Worm (Caenorhabditis elegans) whole organism, dauer: ENCODE results near the gene clec-254.

Source experiments
- unc-62 ChIP-seq: sonication (generic microtip); optimal IDR thresholded peaks from 2 replicates; lab custom pipeline; 2017; ENCODE audit warnings: missing biosample characterization, missing genetic modification reagents, missing genetic modification characterization

The clec-254 gene

DNA sequence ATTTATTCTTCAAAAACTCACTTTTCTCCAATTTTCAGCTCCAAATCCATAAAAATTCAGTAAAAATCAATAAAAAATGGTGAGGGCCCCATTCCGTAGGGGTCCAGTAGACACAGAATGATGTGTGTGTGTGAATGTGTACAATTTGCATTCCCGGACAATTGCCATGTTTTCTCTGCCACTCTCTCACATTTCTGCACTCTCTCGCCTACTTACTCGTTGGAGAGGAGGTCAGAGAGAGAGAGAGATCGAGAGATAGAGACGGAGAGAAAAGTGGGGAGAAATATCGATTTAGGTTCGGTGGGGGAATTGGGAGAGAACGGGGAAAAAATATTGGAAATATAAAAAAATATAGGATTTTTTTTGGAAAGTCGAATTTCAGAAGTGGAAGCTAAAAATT lies 30.6 kb downstream of the clec-254 start:
- no peak for TF ChIP-seq unc-62 (GFP tag; lab: Kevin White, UChicago)

DNA sequence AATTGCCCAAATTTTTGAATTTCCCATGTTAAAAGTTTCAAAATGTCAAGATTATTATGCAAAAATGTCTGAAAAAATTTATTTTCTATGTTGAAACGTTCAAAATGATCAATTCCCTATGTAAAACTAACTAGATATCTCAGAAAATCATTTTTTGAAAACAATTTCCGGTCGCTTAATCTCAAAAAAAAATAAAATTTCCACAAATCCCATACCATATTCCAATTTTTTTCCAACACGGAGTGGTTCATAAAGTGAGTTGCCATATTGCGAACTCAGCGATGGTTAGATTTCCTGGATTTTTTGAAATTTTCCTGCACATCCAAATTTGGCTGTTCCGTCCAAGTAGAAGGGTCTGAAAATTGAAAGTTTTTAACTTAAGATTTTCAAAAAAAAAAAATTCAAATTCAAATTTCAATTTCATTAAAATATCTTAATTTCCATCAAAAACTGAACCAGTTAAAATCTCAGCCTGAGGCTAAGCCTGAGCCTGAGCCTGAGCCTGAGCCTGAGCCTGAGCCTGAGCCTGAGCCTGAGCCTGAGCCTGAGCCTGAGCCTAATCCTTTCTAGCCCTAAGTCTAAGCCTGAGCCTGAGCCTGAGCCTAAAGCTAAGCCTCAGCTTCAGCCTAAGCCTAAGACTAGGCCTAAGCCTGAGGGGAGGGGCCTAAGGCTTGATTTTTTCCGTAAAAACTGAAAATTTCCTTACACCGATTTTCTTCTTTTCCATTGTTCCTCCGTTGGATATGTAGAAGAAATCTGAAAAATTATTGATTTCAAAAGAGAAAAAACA lies 31.5 kb downstream of the clec-254 start:
- no peak for TF ChIP-seq unc-62 (GFP tag; lab: Kevin White, UChicago)

DNA sequence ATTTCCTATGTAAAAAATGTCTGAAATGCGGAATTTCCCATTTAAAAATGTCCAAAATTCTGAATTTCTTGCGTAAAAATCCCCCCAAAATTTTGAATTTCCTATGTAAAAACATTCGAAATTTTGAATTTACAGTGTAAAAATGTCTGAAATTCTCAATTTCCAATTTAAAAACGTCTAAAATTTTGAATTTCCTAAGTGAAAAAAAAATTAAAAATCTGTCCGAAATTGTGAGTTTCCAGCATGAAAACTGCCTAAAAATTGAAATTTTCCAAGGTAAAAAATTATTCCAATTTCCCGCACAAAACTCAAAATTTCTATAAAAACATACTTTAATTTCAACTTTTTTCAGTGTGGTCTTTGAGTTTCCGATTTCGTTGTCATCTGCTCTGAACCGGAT lies 32.4 kb downstream of the clec-254 start:
- TF ChIP-seq unc-62 (GFP tag; lab: Kevin White, UChicago): no peak

DNA sequence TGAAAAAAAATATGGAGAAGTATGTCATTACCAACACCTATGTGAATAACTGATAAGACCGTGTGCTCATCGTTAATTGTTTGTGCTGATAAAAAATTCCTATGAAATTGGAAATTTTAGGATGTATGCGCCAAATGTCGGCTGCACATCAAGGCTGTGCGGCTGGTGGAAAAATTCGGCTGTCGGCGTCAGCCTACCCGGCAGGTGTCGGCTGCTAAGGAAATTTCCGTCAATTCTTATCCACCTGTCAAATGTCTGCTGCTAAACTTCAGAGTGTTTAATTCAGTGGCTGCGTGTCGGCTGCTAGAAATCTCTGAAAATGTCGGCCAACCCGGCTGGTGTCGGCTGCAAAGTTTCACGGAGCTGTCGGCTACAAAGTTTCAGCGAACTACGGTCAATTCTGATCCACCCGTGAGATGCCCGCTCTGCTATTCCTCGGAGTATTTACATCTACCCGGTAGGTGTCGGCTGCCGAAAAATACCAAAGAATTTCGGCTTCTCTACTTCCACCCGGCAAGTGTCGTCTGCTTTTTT lies 34.2 kb downstream of the clec-254 start, which contains the start of gene Y17D7C.2:
TSS of gene Y17D7C.2 (minus strand) at position 32 of the 534 bp plus-strand sequence.
- no peak for TF ChIP-seq unc-62 (GFP tag; lab: Kevin White, UChicago)

DNA sequence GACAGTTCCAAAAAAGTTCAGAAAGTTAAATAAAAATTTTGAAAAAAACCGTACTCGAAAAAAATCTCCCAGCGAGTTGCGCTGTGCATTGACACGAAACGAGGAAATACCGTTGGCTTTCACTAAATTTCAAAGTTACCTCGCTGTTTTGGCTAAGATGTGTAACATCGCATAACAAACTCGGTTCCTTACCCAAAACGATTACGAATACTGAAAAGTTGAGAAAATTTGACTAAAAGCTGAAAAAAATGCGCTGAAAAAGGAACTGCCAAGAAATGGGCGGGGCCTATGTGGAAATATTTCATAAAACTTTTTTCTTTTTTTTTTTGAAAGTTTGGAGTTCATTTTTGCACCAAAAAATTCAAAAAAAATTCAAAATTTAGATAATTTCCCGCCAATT lies 34.8 kb downstream of the clec-254 start:
- no peak for TF ChIP-seq unc-62 (GFP tag; lab: Kevin White, UChicago)

DNA sequence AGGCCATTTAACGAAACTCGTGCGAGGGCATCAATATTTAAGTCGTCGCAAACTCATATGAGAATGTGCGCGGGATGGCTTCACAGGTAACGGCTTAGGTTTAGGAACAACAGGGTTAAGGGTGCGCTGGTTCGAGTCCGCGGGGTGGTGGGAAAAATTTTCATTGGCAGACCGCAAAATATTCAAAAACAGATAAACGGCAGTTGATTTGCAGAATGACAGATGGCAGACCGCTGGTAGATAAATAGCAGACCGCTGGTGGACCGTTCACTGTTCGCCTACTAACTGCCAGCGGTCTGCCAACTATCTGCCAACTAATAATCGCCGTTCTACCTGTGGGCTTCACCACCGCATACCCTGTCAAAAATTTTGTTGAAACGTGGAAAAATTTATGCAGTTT lies 42.1 kb downstream of the clec-254 start:
- no peak for TF ChIP-seq unc-62 (GFP tag; lab: Kevin White, UChicago)

DNA sequence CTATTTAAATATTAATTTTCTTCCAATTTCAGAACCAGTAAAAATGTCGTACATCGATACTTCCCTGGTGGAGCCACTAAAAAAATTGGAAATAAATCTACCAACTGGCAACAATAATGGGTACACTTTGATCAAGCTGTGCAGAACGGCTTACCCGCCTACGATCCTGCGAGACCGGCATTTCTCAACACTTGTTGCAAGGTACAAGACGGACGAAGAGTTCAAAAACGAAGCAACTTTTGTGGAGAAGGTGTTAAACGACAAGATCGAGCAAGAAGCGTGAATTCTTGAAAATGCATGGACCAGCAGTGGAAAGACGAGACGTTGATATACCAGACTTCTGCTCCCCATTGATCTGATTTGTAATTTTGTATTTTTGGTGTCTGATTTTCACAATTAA lies 42.9 kb downstream of the clec-254 start:
- no peak for TF ChIP-seq unc-62 (GFP tag; lab: Kevin White, UChicago)

DNA sequence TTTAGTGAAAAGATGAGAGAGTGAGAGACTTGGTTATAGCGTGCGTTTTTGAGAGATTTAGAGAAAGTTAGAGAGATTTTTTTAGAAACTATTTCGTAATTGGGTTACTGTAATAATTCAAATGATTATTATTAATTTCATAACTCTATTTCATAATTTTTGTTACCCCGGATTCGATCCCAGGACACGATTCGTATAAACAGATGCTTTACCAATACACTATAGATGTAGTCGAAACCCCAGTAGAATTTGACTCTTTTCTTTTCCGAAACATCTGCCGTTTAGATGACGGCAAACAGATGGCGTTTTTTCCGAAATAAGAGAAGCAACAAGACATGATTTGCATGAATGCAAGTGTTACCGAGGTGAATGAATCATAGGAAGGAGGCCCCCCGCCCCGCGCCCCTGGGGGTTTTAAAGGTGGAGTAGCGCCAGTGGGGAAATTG lies 44.2 kb downstream of the clec-254 start:
- TF ChIP-seq unc-62 (GFP tag; lab: Kevin White, UChicago): no peak

DNA sequence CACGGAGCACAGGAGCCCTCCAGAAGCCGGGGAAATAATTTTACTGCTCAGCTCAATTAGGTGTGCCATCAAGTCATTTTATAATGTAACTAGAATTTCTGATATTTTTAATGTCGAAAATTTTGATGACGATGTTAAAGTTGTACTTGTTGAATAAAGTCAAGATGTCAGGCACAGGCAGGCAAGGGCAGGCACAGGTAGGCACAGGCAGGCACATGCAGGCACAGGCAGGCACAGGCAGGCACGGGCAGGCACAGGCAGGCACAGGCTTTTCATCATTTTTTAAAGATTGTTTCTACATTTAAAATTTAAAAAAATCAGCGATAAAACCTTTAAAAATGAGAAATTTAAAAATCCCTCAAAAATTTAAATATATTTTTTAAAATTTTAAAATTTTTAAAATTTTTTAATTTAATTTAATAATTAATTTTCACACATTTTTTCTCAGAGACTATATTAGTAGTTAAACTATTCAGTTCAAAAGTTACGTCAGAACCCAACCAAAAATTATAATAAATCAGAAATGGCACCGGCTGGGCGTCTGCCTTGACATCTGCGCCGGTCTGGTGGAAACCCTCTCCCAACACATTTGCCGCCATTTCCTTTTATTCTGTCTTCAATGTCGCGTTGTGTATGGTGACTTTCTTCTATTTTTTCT lies 44.9 kb downstream of the clec-254 start, which contains the start of gene Y17D7C.6:
TSS of gene Y17D7C.6 (plus strand) at position 608 of the 658 bp plus-strand sequence.
- TF ChIP-seq unc-62 (GFP tag; lab: Kevin White, UChicago): no peak

DNA sequence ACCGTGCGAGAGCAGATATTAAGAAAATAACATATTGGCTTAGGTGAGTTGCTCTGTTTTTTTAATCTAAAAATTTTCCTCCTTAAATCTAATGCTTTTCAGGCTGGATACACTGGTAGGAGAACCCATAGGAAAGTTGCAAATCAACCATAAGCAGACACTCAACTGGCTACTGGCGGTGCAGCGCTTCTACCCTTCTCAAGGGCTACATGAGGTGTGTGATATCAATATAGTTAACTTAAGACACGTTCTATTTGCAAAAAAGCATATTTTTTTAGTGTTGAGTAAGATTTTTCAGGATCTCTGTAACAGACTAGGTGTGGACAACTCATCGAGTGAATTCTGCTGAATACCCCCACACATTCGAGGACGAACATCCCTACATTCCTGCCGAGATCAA lies 46.2 kb downstream of the clec-254 start:
- TF ChIP-seq unc-62 (GFP tag; lab: Kevin White, UChicago): no peak

DNA sequence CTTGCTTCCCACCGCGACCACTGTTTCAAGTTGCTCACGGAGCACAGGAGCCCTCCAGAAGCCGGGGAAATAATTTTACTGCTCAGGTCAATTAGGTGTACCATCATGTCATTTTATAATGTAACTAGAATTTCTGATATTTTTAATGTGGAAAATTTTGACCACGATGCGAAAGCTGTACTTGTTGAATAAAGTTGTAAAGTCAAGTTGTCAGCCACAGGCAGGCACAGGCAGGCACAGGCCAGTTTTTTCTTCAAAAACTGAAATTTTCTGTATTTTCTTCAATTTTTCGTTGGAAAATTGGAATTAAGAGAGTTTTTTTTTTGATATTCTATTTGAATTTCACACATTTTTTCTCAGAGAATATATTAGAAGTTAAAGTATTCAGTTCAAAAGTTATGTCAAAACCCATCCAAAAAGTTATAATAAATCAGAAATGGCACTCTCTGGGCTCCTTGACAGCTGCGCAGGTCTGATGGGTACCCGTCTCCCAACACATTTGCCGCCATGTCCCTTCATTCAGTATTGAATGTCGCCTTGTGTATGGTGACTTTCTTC lies 48.1 kb downstream of the clec-254 start, which contains the start of gene Y17D7C.1:
TSS of gene Y17D7C.1 (plus strand) at position 508 of the 558 bp plus-strand sequence.
- TF ChIP-seq unc-62 (GFP tag; lab: Kevin White, UChicago): no peak

DNA sequence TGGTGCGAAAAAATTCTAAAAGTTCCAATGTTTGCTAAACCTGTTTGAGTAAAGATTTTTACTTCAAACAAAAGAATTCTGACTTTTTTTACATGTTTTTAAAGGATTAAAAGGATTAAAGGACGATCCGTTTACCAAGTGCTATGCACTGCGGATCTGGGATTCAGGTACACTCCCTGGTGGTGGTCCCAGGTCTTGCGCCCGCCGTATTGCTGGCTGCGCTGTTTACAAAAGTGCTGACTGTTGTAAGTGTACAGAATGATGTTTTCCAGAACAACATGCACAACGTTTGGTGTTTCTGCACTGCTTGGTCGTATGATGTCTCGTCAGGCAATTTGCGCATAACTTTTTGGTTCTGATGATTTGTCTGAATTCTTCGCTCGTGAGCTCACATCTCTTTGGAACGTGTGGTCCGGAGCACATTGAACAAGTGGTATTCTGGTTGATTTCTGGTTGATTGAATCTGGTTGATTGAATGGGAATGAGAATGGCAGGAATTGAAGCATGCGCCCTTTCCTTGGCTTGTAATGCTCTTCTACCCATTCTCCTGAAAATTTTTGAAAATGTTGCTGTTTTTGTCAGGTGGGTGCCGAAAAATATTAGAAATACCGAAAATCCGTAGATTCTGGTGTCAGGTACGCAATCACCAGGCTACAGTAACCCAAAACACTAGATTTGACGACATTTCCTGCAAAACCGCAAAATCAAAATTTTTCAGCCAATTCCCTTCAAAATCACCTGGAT lies 48.7 kb downstream of the clec-254 start:
- TF ChIP-seq unc-62 (GFP tag; lab: Kevin White, UChicago): no peak
